Fruit fly (Drosophila melanogaster) whole organism, adult: ENCODE results near the gene Apoltp.

ENCODE experiments used
- bab1 ChIP-seq: fragments of 200-800 bp; sonication (Bioruptor generic); optimal IDR thresholded peaks from 3 replicates; lab custom pipeline; 2019; ENCODE audit warnings: missing biosample characterization, mild to moderate bottlenecking, missing genetic modification characterization, moderate library complexity
- tj ChIP-seq: fragments of 200-800 bp; sonication (Bioruptor generic); optimal IDR thresholded peaks from 3 replicates; lab custom pipeline; 2017; ENCODE audit warnings: missing biosample characterization, mild to moderate bottlenecking, missing genetic modification characterization, moderate library complexity
- toe ChIP-seq: fragments of 200-800 bp; sonication (Bioruptor generic); optimal IDR thresholded peaks from 2 replicates; lab custom pipeline; 2016; ENCODE audit warnings: missing biosample characterization, missing genetic modification characterization

dm6 chr2L:9633811-9634436 is at the start of gene Apoltp:
- no peak for TF ChIP-seq toe (GFP tag; lab: Kevin White, UChicago)
- no peak for TF ChIP-seq bab1 (GFP tag; lab: Kevin White, UChicago)
- no peak for TF ChIP-seq tj (GFP tag; lab: Kevin White, UChicago)
